Fruit fly (Drosophila melanogaster) whole organism, adult: Measurements from ENCODE around the gene Osi2.

Experiments
- CG12768 ChIP-seq: fragments of 200-800 bp; sonication (Bioruptor generic); optimal IDR thresholded peaks from 2 replicates; lab custom pipeline; 2017; ENCODE audit warnings: missing biosample characterization, missing genetic modification characterization, mild to moderate bottlenecking, moderate library complexity, missing genetic modification reagents
- bab1 ChIP-seq: fragments of 200-800 bp; sonication (Bioruptor generic); optimal IDR thresholded peaks from 3 replicates; lab custom pipeline; 2019; ENCODE audit warnings: missing biosample characterization, mild to moderate bottlenecking, missing genetic modification characterization, moderate library complexity
- kay ChIP-seq: fragments of 200-800 bp; sonication (Bioruptor generic); peaks from one replicate; lab custom pipeline; 2016; ENCODE audit warnings: missing biosample characterization, missing genetic modification characterization, borderline replicate concordance

dm6 chr3R:6210266-6211040 is 1.3 kb downstream of the Osi2 start:
- TF ChIP-seq CG12768 (GFP tag; lab: Kevin White, UChicago) (no peak), kay (no peak), bab1 (GFP tag; lab: Kevin White, UChicago) (no peak)
